Worm (Caenorhabditis elegans): ENCODE measurements around the gene AH6.17.

- TF ChIP-seq dao-5 (tag; optimal IDR thresholded peaks at IDR 0.05) (no peak), him-1 (tag; optimal IDR thresholded peaks at IDR 0.05) (no peak), W03F9.2 (tag; optimal IDR thresholded peaks at IDR 0.05) (no peak)
Measured at ce11 chrII:9522986-9523385, at the start of gene AH6.17.

Measured in whole organism, L4/young adult.